Worm (Caenorhabditis elegans): ENCODE data around the gene scly-1.

The scly-1 gene

ce11 chrII:6311459-6311858 lies 30.6 kb upstream of the scly-1 start:
- TF ChIP-seq gmeb-1 (tag; optimal IDR thresholded peaks at IDR 0.05) (no peak), lsy-2 (tag; optimal IDR thresholded peaks at IDR 0.05) (peak in 1 of 2 experiments; percentile 10)

DNA sequence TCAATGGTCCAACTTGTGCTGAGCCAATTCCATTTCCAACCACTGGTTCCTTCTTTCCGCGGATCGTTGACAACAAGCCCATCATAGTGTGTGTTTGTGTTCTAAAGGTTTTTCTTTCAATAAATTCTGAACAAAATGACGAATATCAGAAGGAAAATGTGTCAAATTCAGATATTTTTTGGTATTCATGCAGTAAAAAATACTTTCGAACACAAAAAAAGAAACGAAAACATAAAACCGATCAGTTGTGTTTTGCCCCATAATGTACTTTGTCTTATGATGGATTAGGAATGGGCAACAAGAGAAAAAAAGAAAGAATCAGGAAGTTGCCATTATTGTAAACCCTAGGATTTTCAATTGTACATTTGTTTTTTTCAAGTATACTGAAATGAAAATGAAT lies 28.3 kb upstream of the scly-1 start, which contains the start of gene glb-10:
Gene glb-10 (minus strand): TSS at position 101 of the 400 bp plus-strand sequence.
- TF ChIP-seq fos-1 (tag; optimal IDR thresholded peaks at IDR 0.05) (no peak), unc-62 (GFP tag; optimal IDR thresholded peaks at IDR 0.05) (no peak), nhr-77 (tag; optimal IDR thresholded peaks at IDR 0.05) (no peak), ztf-1 (GFP tag; conservative IDR thresholded peaks at IDR 0.05) (no peak), peb-1 (tag; optimal IDR thresholded peaks at IDR 0.05) (no peak), nhr-23 (tag; optimal IDR thresholded peaks at IDR 0.05) (no peak), egl-27 (tag; optimal IDR thresholded peaks at IDR 0.05) (no peak), crh-2 (tag; optimal IDR thresholded peaks at IDR 0.05) (no peak), unc-39 (tag; optimal IDR thresholded peaks at IDR 0.05) (no peak), lin-13 (GFP tag; optimal IDR thresholded peaks at IDR 0.05) (no peak), sma-3 (GFP tag; optimal IDR thresholded peaks at IDR 0.05) (no peak), mbf-1 (tag; optimal IDR thresholded peaks at IDR 0.05) (no peak), mdl-1 (tag; optimal IDR thresholded peaks at IDR 0.05) (no peak), lin-39 (tag; optimal IDR thresholded peaks at IDR 0.05) (no peak), nhr-129 (tag; optimal IDR thresholded peaks at IDR 0.05) (no peak), ceh-82 (tag; optimal IDR thresholded peaks at IDR 0.05) (no peak)

ce11 chrII:6306125-6306524 lies 25.2 kb upstream of the scly-1 start, which contains the start of gene C29F5.8:
Gene C29F5.8, plus strand, starts transcription at chrII:6306425.
- TF ChIP-seq lin-13 (GFP tag; optimal IDR thresholded peaks at IDR 0.05), result no peak
- TF ChIP-seq nhr-10 (tag; optimal IDR thresholded peaks at IDR 0.05), result no peak
- TF ChIP-seq lsy-2 (tag; optimal IDR thresholded peaks at IDR 0.05), result no peak
- no peak for TF ChIP-seq lin-39 (tag; optimal IDR thresholded peaks at IDR 0.05)
- TF ChIP-seq nhr-237 (tag; optimal IDR thresholded peaks at IDR 0.05), result no peak
- TF ChIP-seq snpc-4 (tag; optimal IDR thresholded peaks at IDR 0.05), result no peak
- no peak for TF ChIP-seq unc-55 (GFP tag; optimal IDR thresholded peaks at IDR 0.05)
- TF ChIP-seq nhr-129 (tag; optimal IDR thresholded peaks at IDR 0.05), result no peak
- no peak for TF ChIP-seq sma-3 (GFP tag; optimal IDR thresholded peaks at IDR 0.05)
- TF ChIP-seq R02D3.7 (tag; optimal IDR thresholded peaks at IDR 0.05), result no peak
- no peak for TF ChIP-seq elt-1 (tag; optimal IDR thresholded peaks at IDR 0.05)
- TF ChIP-seq ZK546.5 (tag; optimal IDR thresholded peaks at IDR 0.05), result no peak

DNA sequence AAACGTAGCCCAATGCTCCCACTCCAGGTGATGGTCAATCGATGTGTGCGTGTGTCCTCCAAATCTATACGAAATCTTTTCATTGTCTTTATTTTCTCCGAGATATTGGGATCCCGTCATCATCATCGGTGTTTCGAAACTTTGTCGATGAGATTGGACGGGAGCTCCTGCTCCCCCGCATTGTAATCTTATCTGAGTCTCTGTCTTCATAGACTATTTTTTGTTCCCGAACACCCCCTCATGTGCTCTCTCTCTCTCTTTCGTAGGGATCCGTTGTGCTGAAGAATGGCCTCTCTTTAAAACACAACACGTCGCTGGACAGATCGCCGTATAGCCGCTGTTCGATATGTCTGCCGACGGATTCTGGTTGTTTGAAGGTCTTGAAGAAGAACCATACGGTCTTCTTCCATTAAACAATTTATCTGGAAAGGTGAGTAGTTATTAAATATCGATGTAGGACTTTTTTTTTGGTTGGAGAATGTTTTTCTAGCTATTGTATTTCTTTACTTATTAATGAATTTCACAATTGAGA lies 22.4 kb upstream of the scly-1 start, which contains the start of gene C29F5.1:
Gene C29F5.1 (plus strand): TSS at position 317 of the 532 bp plus-strand sequence.
- no peak for TF ChIP-seq C34F6.9 (tag; optimal IDR thresholded peaks at IDR 0.05)
- no peak for TF ChIP-seq lin-11 (tag; optimal IDR thresholded peaks at IDR 0.05)
- no peak for TF ChIP-seq elt-1 (tag; optimal IDR thresholded peaks at IDR 0.05)
- peak; percentile 46 for TF ChIP-seq nhr-129 (tag; optimal IDR thresholded peaks at IDR 0.05)
- peak; percentile 6 for TF ChIP-seq sma-9 (GFP tag; optimal IDR thresholded peaks at IDR 0.05)
- no peak for TF ChIP-seq sma-9 (tag; optimal IDR thresholded peaks at IDR 0.05)
- TF ChIP-seq dmd-4 (tag; optimal IDR thresholded peaks at IDR 0.05), result no peak
- TF ChIP-seq F13H6.1 (tag; optimal IDR thresholded peaks at IDR 0.05), result peak; percentile 11

ce11 chrII:6294261-6294660 lies 13.4 kb upstream of the scly-1 start, which contains the start of gene mps-1:
Gene mps-1, minus strand, starts transcription at chrII:6294361.
- no peak for TF ChIP-seq ZK546.5 (tag; optimal IDR thresholded peaks at IDR 0.05)
- TF ChIP-seq nhr-10 (tag; optimal IDR thresholded peaks at IDR 0.05), result no peak
- no peak for TF ChIP-seq crh-2 (tag; optimal IDR thresholded peaks at IDR 0.05)

ce11 chrII:6292527-6292926 lies 11.6 kb upstream of the scly-1 start, which contains the start of gene nyn-3:
Gene nyn-3, minus strand, starts transcription at chrII:6292627.
- TF ChIP-seq ZK546.5 (tag; optimal IDR thresholded peaks at IDR 0.05) (no peak), alr-1 (tag; optimal IDR thresholded peaks at IDR 0.05) (no peak), unc-55 (GFP tag; optimal IDR thresholded peaks at IDR 0.05) (no peak)
